Fruit fly (Drosophila melanogaster) whole organism, embryonic: ENCODE measurements around the gene CG43093.

Experiments used
- Bdp1 ChIP-seq: fragments of 200-800 bp; sonication (Bioruptor generic); optimal IDR thresholded peaks from 3 replicates; lab custom pipeline; 2016; ENCODE audit warnings: missing biosample characterization, missing genetic modification characterization
- CG10321 ChIP-seq: fragments of 200-800 bp; sonication (Bioruptor generic); IDR thresholded peaks from 2 replicates; pipeline ENCODE4 v1.3.6; 2022; ENCODE audit warnings: missing biosample characterization, missing genetic modification characterization
- CG12299 ChIP-seq: fragments of 200-800 bp; sonication (Bioruptor generic); optimal IDR thresholded peaks from 2 replicates; lab custom pipeline; 2018; ENCODE audit warnings: missing biosample characterization, mild to moderate bottlenecking, missing genetic modification characterization
- CG12769 ChIP-seq: fragments of 200-800 bp; sonication (Bioruptor generic); optimal IDR thresholded peaks from 2 replicates; lab custom pipeline; 2019; ENCODE audit warnings: missing biosample characterization, mild to moderate bottlenecking, missing genetic modification characterization, moderate library complexity
- CG14667 ChIP-seq: fragments of 200-800 bp; sonication (Bioruptor generic); IDR thresholded peaks from 2 replicates; pipeline ENCODE4 v1.3.6; 2022; ENCODE audit warnings: missing biosample characterization, missing genetic modification characterization
- CG15011 ChIP-seq: fragments of 200-800 bp; sonication (Bioruptor generic); optimal IDR thresholded peaks from 3 replicates; lab custom pipeline; 2018; ENCODE audit warnings: missing biosample characterization, mild to moderate bottlenecking, missing genetic modification characterization
- CG15073 ChIP-seq: fragments of 200-800 bp; sonication (Bioruptor generic); optimal IDR thresholded peaks from 2 replicates; lab custom pipeline; 2016; ENCODE audit warnings: missing biosample characterization, missing genetic modification characterization
- CG1603 ChIP-seq: fragments of 200-800 bp; sonication (Bioruptor generic); optimal IDR thresholded peaks from 2 replicates; lab custom pipeline; 2019; ENCODE audit warnings: missing biosample characterization, mild to moderate bottlenecking, missing genetic modification characterization, moderate library complexity
- CG2129 ChIP-seq: fragments of 200-800 bp; sonication (Bioruptor generic); IDR thresholded peaks from 2 replicates; pipeline ENCODE4 v1.3.6; 2022; ENCODE audit warnings: missing biosample characterization, missing genetic modification characterization; ENCODE audit not compliant: partially characterized antibody
- CG2202 ChIP-seq: fragments of 200-800 bp; sonication (Bioruptor generic); optimal IDR thresholded peaks from 2 replicates; lab custom pipeline; 2018; ENCODE audit warnings: missing biosample characterization, mild to moderate bottlenecking, missing genetic modification characterization
- CG34376 ChIP-seq: fragments of 200-800 bp; sonication (Bioruptor generic); optimal IDR thresholded peaks from 2 replicates; lab custom pipeline; 2018; ENCODE audit warnings: missing biosample characterization, mild to moderate bottlenecking, missing genetic modification characterization
- CG3726 ChIP-seq: fragments of 200-800 bp; sonication (Bioruptor generic); IDR thresholded peaks from 3 replicates; pipeline ENCODE4, ENCODE4 v1.3.6; 2022; ENCODE audit warnings: missing biosample characterization, missing genetic modification characterization
- CG42726 ChIP-seq: fragments of 200-800 bp; sonication (Bioruptor generic); IDR thresholded peaks from 2 replicates; pipeline ENCODE4 v1.3.6; 2022; ENCODE audit warnings: missing biosample characterization, missing genetic modification characterization; ENCODE audit not compliant: partially characterized antibody
- CG6683 ChIP-seq: fragments of 200-800 bp; sonication (Bioruptor generic); optimal IDR thresholded peaks from 2 replicates; lab custom pipeline; 2017; ENCODE audit warnings: missing biosample characterization, mild to moderate bottlenecking, missing genetic modification characterization, missing genetic modification reagents
- CG7357 ChIP-seq: fragments of 200-800 bp; sonication (Bioruptor generic); IDR thresholded peaks from 3 replicates; pipeline ENCODE4 v1.3.6; 2022; ENCODE audit warnings: missing biosample characterization, missing genetic modification characterization
- CG7556 ChIP-seq: fragments of 200-800 bp; sonication (Bioruptor generic); optimal IDR thresholded peaks from 2 replicates; lab custom pipeline; 2017; ENCODE audit warnings: missing biosample characterization, mild to moderate bottlenecking, missing genetic modification characterization
- CG7786 ChIP-seq: fragments of 200-800 bp; sonication (Bioruptor generic); optimal IDR thresholded peaks from 2 replicates; lab custom pipeline; 2016; ENCODE audit warnings: missing biosample characterization, missing genetic modification characterization
- CG7987 ChIP-seq: fragments of 200-800 bp; sonication (Bioruptor generic); optimal IDR thresholded peaks from 2 replicates; lab custom pipeline; 2018; ENCODE audit warnings: missing biosample characterization, mild to moderate bottlenecking, missing genetic modification characterization, moderate library complexity
- D ChIP-seq, 2 experiments: fragments of 200-800 bp in 1 of 2; fragments of >200 bp in 1 of 2; sonication (Bioruptor generic) in 1 of 2; optimal IDR thresholded peaks; 2 replicates in 1 of 2; 3 replicates in 1 of 2; lab custom pipeline; 2017; ENCODE audit warnings: mild to moderate bottlenecking in 1 of 2, missing biosample characterization in 1 of 2, missing genetic modification characterization in 1 of 2, missing genetic modification reagents in 1 of 2
- D19B ChIP-seq: fragments of 200-800 bp; sonication (Bioruptor generic); optimal IDR thresholded peaks from 2 replicates; lab custom pipeline; 2017; ENCODE audit warnings: missing biosample characterization, mild to moderate bottlenecking, missing genetic modification characterization
- Dbx ChIP-seq: fragments of 200-800 bp; sonication (Bioruptor generic); IDR thresholded peaks from 3 replicates; pipeline ENCODE4 v1.3.6; 2022; ENCODE audit warnings: missing biosample characterization, missing genetic modification characterization
- Jarid2 ChIP-seq: fragments of 200-800 bp; sonication (Bioruptor generic); optimal IDR thresholded peaks from 3 replicates; lab custom pipeline; 2017; ENCODE audit warnings: mild to moderate bottlenecking, missing biosample characterization, missing genetic modification reagents, missing genetic modification characterization
- MTF-1 ChIP-seq: fragments of 200-800 bp; sonication (Bioruptor generic); optimal IDR thresholded peaks from 2 replicates; lab custom pipeline; 2018; ENCODE audit warnings: missing biosample characterization, mild to moderate bottlenecking, missing genetic modification characterization, borderline replicate concordance
- Side ChIP-seq: fragments of 200-800 bp; sonication (Bioruptor generic); optimal IDR thresholded peaks from 2 replicates; lab custom pipeline; 2016; ENCODE audit warnings: missing biosample characterization, missing genetic modification characterization
- Sox102F ChIP-seq: fragments of 200-800 bp; sonication (Bioruptor generic); optimal IDR thresholded peaks from 2 replicates; lab custom pipeline; 2018; ENCODE audit warnings: missing biosample characterization, mild to moderate bottlenecking, missing genetic modification characterization, moderate library complexity
- amos ChIP-seq: fragments of 200-800 bp; sonication (Bioruptor generic); IDR thresholded peaks from 2 replicates; pipeline ENCODE4 v1.3.6; 2022; ENCODE audit warnings: missing biosample characterization, missing genetic modification characterization; ENCODE audit not compliant: partially characterized antibody
- aop ChIP-seq: fragments of 200-800 bp; sonication (Bioruptor generic); IDR thresholded peaks from 2 replicates; pipeline ENCODE4 v1.3.6; 2022; ENCODE audit warnings: missing biosample characterization, missing genetic modification characterization
- bcd ChIP-seq: fragments of 200-800 bp; sonication (Bioruptor generic); optimal IDR thresholded peaks from 2 replicates; lab custom pipeline; 2017; ENCODE audit warnings: missing biosample characterization, mild to moderate bottlenecking, missing genetic modification characterization
- btn ChIP-seq: fragments of 200-800 bp; sonication (Bioruptor generic); optimal IDR thresholded peaks from 2 replicates; lab custom pipeline; 2016; ENCODE audit warnings: missing biosample characterization, missing genetic modification characterization
- cg ChIP-seq: fragments of 200-800 bp; sonication (Bioruptor generic); optimal IDR thresholded peaks from 3 replicates; lab custom pipeline; 2019; ENCODE audit warnings: missing biosample characterization, mild to moderate bottlenecking, missing genetic modification characterization, moderate library complexity
- chinmo ChIP-seq: fragments of 200-800 bp; sonication (Bioruptor generic); IDR thresholded peaks from 4 replicates; pipeline ENCODE4 v1.3.6; 2022; ENCODE audit warnings: missing biosample characterization, missing genetic modification characterization; ENCODE audit not compliant: partially characterized antibody
- chn ChIP-seq: fragments of 200-800 bp; sonication (Bioruptor generic); optimal IDR thresholded peaks from 2 replicates; lab custom pipeline; 2016; ENCODE audit warnings: missing biosample characterization, missing genetic modification characterization
- dm ChIP-seq: fragments of 200-800 bp; sonication (Bioruptor generic); optimal IDR thresholded peaks from 3 replicates; lab custom pipeline; 2016; ENCODE audit warnings: missing biosample characterization, missing genetic modification characterization
- dmrt99B ChIP-seq: fragments of 200-800 bp; sonication (Bioruptor generic); optimal IDR thresholded peaks from 2 replicates; lab custom pipeline; 2018; ENCODE audit warnings: missing biosample characterization, mild to moderate bottlenecking, missing genetic modification characterization, moderate library complexity
- dpn ChIP-seq, 2 experiments: fragments of 200-800 bp; sonication (Bioruptor generic); optimal IDR thresholded peaks; 3 replicates each; lab custom pipeline; 2016; ENCODE audit warnings: missing biosample characterization in 2 of 2, missing genetic modification characterization in 2 of 2
- dysf ChIP-seq: fragments of 200-800 bp; sonication (Bioruptor generic); IDR thresholded peaks from 3 replicates; pipeline ENCODE4 v1.3.6; 2022; ENCODE audit warnings: missing biosample characterization, missing genetic modification characterization
- fd102C ChIP-seq: fragments of 200-800 bp; sonication (Bioruptor generic); optimal IDR thresholded peaks from 2 replicates; lab custom pipeline; 2018; ENCODE audit warnings: missing biosample characterization, mild to moderate bottlenecking, missing genetic modification characterization, moderate library complexity
- ftz-f1 ChIP-seq: fragments of 200-800 bp; sonication (Bioruptor generic); optimal IDR thresholded peaks from 2 replicates; lab custom pipeline; 2016; ENCODE audit warnings: missing biosample characterization, missing genetic modification characterization
- grn ChIP-seq: fragments of 200-800 bp; sonication (Bioruptor generic); optimal IDR thresholded peaks from 3 replicates; lab custom pipeline; 2017; ENCODE audit warnings: missing biosample characterization, missing genetic modification characterization
- hb ChIP-seq: fragments of 200-800 bp; sonication (Bioruptor generic); IDR thresholded peaks from 3 replicates; pipeline ENCODE4 v1.3.6; 2022; ENCODE audit warnings: missing biosample characterization, missing genetic modification characterization; ENCODE audit not compliant: partially characterized antibody
- her ChIP-seq: fragments of 200-800 bp; sonication (Bioruptor generic); optimal IDR thresholded peaks from 2 replicates; lab custom pipeline; 2016; ENCODE audit warnings: missing biosample characterization, missing genetic modification characterization
- lmd ChIP-seq: fragments of 200-800 bp; sonication (Bioruptor generic); IDR thresholded peaks from 2 replicates; pipeline ENCODE4 v1.3.6; 2022; ENCODE audit warnings: missing biosample characterization, missing genetic modification characterization
- onecut ChIP-seq: fragments of 200-800 bp; sonication (Bioruptor generic); IDR thresholded peaks from 2 replicates; pipeline ENCODE4 v1.3.6; 2022; ENCODE audit warnings: missing biosample characterization, missing genetic modification characterization
- pnt ChIP-seq: fragments of 200-800 bp; sonication (Bioruptor generic); optimal IDR thresholded peaks from 3 replicates; lab custom pipeline; 2016; ENCODE audit warnings: missing biosample characterization, missing genetic modification characterization
- salm ChIP-seq: fragments of 200-800 bp; sonication (Bioruptor generic); optimal IDR thresholded peaks from 2 replicates; lab custom pipeline; 2018; ENCODE audit warnings: missing biosample characterization, mild to moderate bottlenecking, missing genetic modification characterization
- sisA ChIP-seq: fragments of 200-800 bp; sonication (Bioruptor generic); IDR thresholded peaks from 2 replicates; pipeline ENCODE4 v1.3.6; 2022; ENCODE audit warnings: missing biosample characterization, missing genetic modification characterization
- sob ChIP-seq: fragments of 200-800 bp; sonication (Bioruptor generic); IDR thresholded peaks from 2 replicates; pipeline ENCODE4 v1.3.6; 2022; ENCODE audit warnings: missing biosample characterization, missing genetic modification characterization
- tap ChIP-seq: fragments of 200-800 bp; optimal IDR thresholded peaks from 3 replicates; lab custom pipeline; 2019; ENCODE audit warnings: missing biosample characterization, mild to moderate bottlenecking, missing genetic modification characterization, moderate library complexity
- wek ChIP-seq: fragments of 200-800 bp; sonication (Bioruptor generic); optimal IDR thresholded peaks from 3 replicates; lab custom pipeline; 2018; ENCODE audit warnings: missing biosample characterization, mild to moderate bottlenecking, missing genetic modification characterization, moderate library complexity

The CG43093 gene

dm6 chr3R:22753895-22754774 is 16.0 kb downstream of the CG43093 start (continued):
- TF ChIP-seq dmrt99B (tag; lab: Kevin White, UChicago) (peak; percentile 72), hb (no peak), CG1603 (tag; lab: Kevin White, UChicago) (peak; percentile 31), MTF-1 (GFP tag; lab: Kevin White, UChicago) (no peak), Jarid2 (GFP tag; lab: Kevin White, UChicago) (peak; percentile 69), btn (GFP tag; lab: Kevin White, UChicago) (no peak), CG2202 (no peak), CG15011 (GFP tag; lab: Kevin White, UChicago) (peak; percentile 45), sob (GFP tag; lab: Robert Waterston, UW) (peak; percentile 56), D (optimal IDR thresholded peaks at IDR 0.05; lab: Kevin White, UChicago) (no peak), D (GFP tag; optimal IDR thresholded peaks at IDR 0.05; lab: Kevin White, UChicago) (peak; percentile 59), dpn (GFP tag; optimal IDR thresholded peaks at IDR 0.05; lab: Kevin White, UChicago) (peak; percentile 53 to 75), chn (no peak), Side (GFP tag; lab: Kevin White, UChicago) (peak; percentile 29), amos (GFP tag; lab: Robert Waterston, UW) (no peak; the same call in 1 of the 2 replicates), aop (GFP tag; lab: Robert Waterston, UW) (no peak), tap (tag; lab: Kevin White, UChicago) (peak; percentile 50), CG12769 (tag; lab: Kevin White, UChicago) (peak; percentile 35), CG6683 (no peak), dm (GFP tag; lab: Kevin White, UChicago) (peak; percentile 8), dysf (GFP tag; lab: Robert Waterston, UW) (peak; percentile 68), CG15073 (GFP tag; lab: Kevin White, UChicago) (no peak), wek (no peak), CG12299 (tag; lab: Kevin White, UChicago) (no peak), fd102C (GFP tag; lab: Kevin White, UChicago) (no peak), onecut (GFP tag; lab: Robert Waterston, UW) (no peak; the same call in 1 of the 2 replicates), lmd (GFP tag; lab: Robert Waterston, UW) (peak; percentile 54), CG14667 (GFP tag; lab: Robert Waterston, UW) (no peak; the same call in none of the 2 replicates), CG10321 (GFP tag; lab: Robert Waterston, UW) (no peak), ftz-f1 (GFP tag; lab: Kevin White, UChicago) (peak; percentile 51), CG3726 (GFP tag; lab: Robert Waterston, UW) (no peak), Sox102F (GFP tag; lab: Kevin White, UChicago) (peak; percentile 73), CG2129 (GFP tag; lab: Robert Waterston, UW) (no peak), D19B (GFP tag; lab: Kevin White, UChicago) (peak; percentile 59), CG7786 (GFP tag; lab: Kevin White, UChicago) (peak; percentile 37), Bdp1 (GFP tag; lab: Kevin White, UChicago) (no peak), CG7357 (0 out of 3 replicates have a peak, but pooled peaks have one; percentile 6)

- TF ChIP-seq cg (peak; percentile 74), grn (peak; percentile 4), CG42726 (GFP tag; lab: Robert Waterston, UW) (0 out of 2 replicates have a peak, but pooled peaks have one; percentile 32), pnt (GFP tag; lab: Kevin White, UChicago) (no peak), bcd (no peak), CG34376 (GFP tag; lab: Kevin White, UChicago) (peak; percentile 62), sisA (no peak), CG7987 (GFP tag; lab: Kevin White, UChicago) (peak; percentile 52), CG7556 (no peak), salm (tag; lab: Kevin White, UChicago) (no peak), Dbx (GFP tag; lab: Robert Waterston, UW) (0 out of 3 replicates have a peak, but pooled peaks have one; percentile 7), chinmo (peak; percentile 98), CG7786 (GFP tag; lab: Kevin White, UChicago) (no peak), her (GFP tag; lab: Kevin White, UChicago) (no peak)
Observed at dm6 chr3R:22753600-22753894, 16.6 kb downstream of the CG43093 start.
